Worm (Caenorhabditis elegans) whole organism, late embryonic: ENCODE data around the gene sgn-1.
A peak's percentile ranks its signal among the peaks of the same experiment; 100 is the strongest.

Source experiments
- C38D4.7 ChIP-seq: fragments of 200-800 bp; sonication (Bioruptor generic); optimal IDR thresholded peaks from 2 replicates; lab custom pipeline; 2018; ENCODE audit warnings: mild to moderate bottlenecking, missing genetic modification characterization, moderate library complexity, missing compliant biosample characterization
- F13H6.1 ChIP-seq: sonication (generic microtip); optimal IDR thresholded peaks from 2 replicates; lab custom pipeline; 2016; ENCODE audit warnings: missing genetic modification characterization, missing compliant biosample characterization
- K02D7.2 ChIP-seq: sonication (generic microtip); optimal IDR thresholded peaks from 2 replicates; lab custom pipeline; 2017; ENCODE audit warnings: mild to moderate bottlenecking, missing genetic modification characterization, missing compliant biosample characterization
- K09A11.1 ChIP-seq: sonication (generic microtip); optimal IDR thresholded peaks from 2 replicates; lab custom pipeline; 2017; ENCODE audit warnings: antibody characterized with exemption, mild to moderate bottlenecking, missing genetic modification characterization, missing compliant biosample characterization; ENCODE audit not compliant: insufficient read depth
- T23F11.4 ChIP-seq: fragments of 200-800 bp; sonication (Bioruptor generic); optimal IDR thresholded peaks from 2 replicates; lab custom pipeline; 2018; ENCODE audit warnings: mild to moderate bottlenecking, missing genetic modification characterization, missing compliant biosample characterization
- Y22D7AL.16 ChIP-seq: sonication (generic microtip); optimal IDR thresholded peaks from 2 replicates; lab custom pipeline; 2016; ENCODE audit warnings: missing genetic modification characterization, missing compliant biosample characterization
- ceh-18 ChIP-seq: sonication (generic microtip); optimal IDR thresholded peaks from 2 replicates; lab custom pipeline; 2016; ENCODE audit warnings: missing genetic modification characterization, missing compliant biosample characterization
- ceh-2 ChIP-seq: sonication (generic microtip); optimal IDR thresholded peaks from 2 replicates; lab custom pipeline; 2016; ENCODE audit warnings: missing genotype, missing genetic modification characterization, missing compliant biosample characterization
- ceh-31 ChIP-seq: sonication (generic microtip); optimal IDR thresholded peaks from 2 replicates; lab custom pipeline; 2016; ENCODE audit warnings: missing genetic modification characterization, missing compliant biosample characterization
- dmd-4 ChIP-seq: sonication (generic microtip); optimal IDR thresholded peaks from 2 replicates; lab custom pipeline; 2016; ENCODE audit warnings: borderline replicate concordance, missing genetic modification characterization, missing compliant biosample characterization
- elt-2 ChIP-seq: sonication (generic microtip); optimal IDR thresholded peaks from 2 replicates; lab custom pipeline; 2016; ENCODE audit warnings: missing genetic modification reagents, missing genetic modification characterization, missing compliant biosample characterization
- elt-4 ChIP-seq: sonication (generic microtip); optimal IDR thresholded peaks from 2 replicates; lab custom pipeline; 2016; ENCODE audit warnings: missing genetic modification characterization, missing compliant biosample characterization
- ets-4 ChIP-seq: sonication (generic microtip); optimal IDR thresholded peaks from 2 replicates; lab custom pipeline; 2016; ENCODE audit warnings: missing genetic modification characterization, missing compliant biosample characterization
- fkh-6 ChIP-seq: sonication (generic microtip); optimal IDR thresholded peaks from 2 replicates; lab custom pipeline; 2016; ENCODE audit warnings: missing genetic modification characterization, missing compliant biosample characterization
- hlh-15 ChIP-seq: sonication (generic microtip); optimal IDR thresholded peaks from 2 replicates; lab custom pipeline; 2016; ENCODE audit warnings: missing genetic modification characterization, missing compliant biosample characterization
- hlh-6 ChIP-seq: sonication (generic microtip); optimal IDR thresholded peaks from 2 replicates; lab custom pipeline; 2016; ENCODE audit warnings: missing genotype, missing genetic modification characterization, missing compliant biosample characterization
- lin-11 ChIP-seq: fragments of 200-800 bp; sonication (Bioruptor generic); optimal IDR thresholded peaks from 2 replicates; lab custom pipeline; 2018; ENCODE audit warnings: mild to moderate bottlenecking, missing genetic modification characterization, missing compliant biosample characterization
- madf-2 ChIP-seq: sonication (generic microtip); optimal IDR thresholded peaks from 2 replicates; lab custom pipeline; 2017; ENCODE audit warnings: missing genetic modification characterization, missing compliant biosample characterization
- nhr-11 ChIP-seq: fragments of 150-350 bp; optimal IDR thresholded peaks from 2 replicates; lab custom pipeline; 2014; ENCODE audit warnings: missing biosample characterization, missing genetic modification characterization
- nhr-232 ChIP-seq: sonication (generic microtip); optimal IDR thresholded peaks from 2 replicates; lab custom pipeline; 2016; ENCODE audit warnings: missing genetic modification characterization, missing compliant biosample characterization
- odd-2 ChIP-seq: sonication (generic microtip); optimal IDR thresholded peaks from 2 replicates; lab custom pipeline; 2017; ENCODE audit warnings: antibody characterized with exemption, mild to moderate bottlenecking, missing genetic modification characterization, missing compliant biosample characterization
- pax-1 ChIP-seq: fragments of 150-350 bp; optimal IDR thresholded peaks from 2 replicates; lab custom pipeline; 2014; ENCODE audit warnings: missing biosample characterization, missing genetic modification characterization
- pha-4 ChIP-seq: fragments of 150-350 bp; optimal IDR thresholded peaks from 2 replicates; lab custom pipeline; 2018; ENCODE audit warnings: missing biosample characterization, missing genetic modification reagents, missing genetic modification characterization
- pros-1 ChIP-seq: fragments of 150-350 bp; optimal IDR thresholded peaks from 2 replicates; lab custom pipeline; 2014; ENCODE audit warnings: missing biosample characterization, missing genetic modification reagents, missing genetic modification characterization
- sox-2 ChIP-seq: fragments of 200-800 bp; sonication (Bioruptor generic); IDR thresholded peaks from 2 replicates; pipeline ENCODE4 v1.3.6; 2022; ENCODE audit warnings: missing genetic modification reagents, missing genetic modification characterization, missing compliant biosample characterization
- sox-4 ChIP-seq: sonication (generic microtip); optimal IDR thresholded peaks from 2 replicates; lab custom pipeline; 2017; ENCODE audit warnings: mild to moderate bottlenecking, missing genetic modification characterization, inconsistent platforms, missing compliant biosample characterization
- syd-9 ChIP-seq: sonication (generic microtip); optimal IDR thresholded peaks from 2 replicates; lab custom pipeline; 2016; ENCODE audit warnings: mild to moderate bottlenecking, missing genetic modification characterization, moderate library complexity, missing compliant biosample characterization
- tbx-2 ChIP-seq: sonication (generic microtip); optimal IDR thresholded peaks from 2 replicates; lab custom pipeline; 2016; ENCODE audit warnings: missing genetic modification characterization, missing compliant biosample characterization
- tbx-7 ChIP-seq: sonication (generic microtip); optimal IDR thresholded peaks from 2 replicates; lab custom pipeline; 2016; ENCODE audit warnings: missing genotype, missing genetic modification characterization, missing compliant biosample characterization
- ttx-3 ChIP-seq: sonication (generic microtip); optimal IDR thresholded peaks from 2 replicates; lab custom pipeline; 2016; ENCODE audit warnings: missing genetic modification reagents, missing genetic modification characterization, missing compliant biosample characterization
- unc-3 ChIP-seq, 2 experiments: fragments of 200-800 bp in 1 of 2; sonication (Bioruptor generic) in 1 of 2; sonication (generic microtip) in 1 of 2; conservative IDR thresholded peaks in 1 of 2; optimal IDR thresholded peaks in 1 of 2; 2 replicates each; pipeline versions ENCODE4 v1.3.6 to Lab custom; 2016 to 2022; ENCODE audit warnings: missing compliant biosample characterization in 2 of 2, missing genetic modification characterization in 2 of 2, missing genetic modification reagents in 1 of 2
- unc-42 ChIP-seq: sonication (generic microtip); optimal IDR thresholded peaks from 2 replicates; lab custom pipeline; 2016; ENCODE audit warnings: missing genotype, missing genetic modification characterization, missing compliant biosample characterization
- zip-5 ChIP-seq: sonication (generic microtip); optimal IDR thresholded peaks from 2 replicates; lab custom pipeline; 2016; ENCODE audit warnings: missing genetic modification characterization, missing compliant biosample characterization

Gene sgn-1

DNA sequence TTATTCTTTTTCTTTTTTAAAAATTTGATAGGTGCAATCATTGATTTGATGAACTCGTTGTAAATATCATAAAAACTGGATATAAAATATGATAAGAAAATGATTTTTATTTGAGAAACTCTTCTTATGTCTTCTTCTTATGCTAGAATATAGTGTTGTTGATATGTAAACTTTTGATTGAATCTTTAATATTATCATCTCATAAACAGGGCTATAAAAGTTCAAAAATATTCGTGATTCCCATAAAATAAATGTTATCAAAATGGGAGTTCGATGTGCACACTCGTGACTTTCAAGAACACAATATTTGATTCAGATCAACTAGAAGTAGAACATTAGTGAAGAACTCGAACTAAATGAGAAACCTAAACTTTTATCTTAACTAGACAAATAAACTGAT lies 44.5 kb downstream of the sgn-1 start:
- no peak for TF ChIP-seq ets-4 (tag; lab: Kevin White, UChicago)
- TF ChIP-seq ttx-3 (tag; lab: Kevin White, UChicago) = no peak
- TF ChIP-seq K09A11.1 (tag; lab: Kevin White, UChicago) = no peak
- no peak for TF ChIP-seq zip-5 (tag; lab: Kevin White, UChicago)
- TF ChIP-seq nhr-232 (tag; lab: Kevin White, UChicago) = no peak
- no peak for TF ChIP-seq ceh-18 (tag; lab: Kevin White, UChicago)
- no peak for TF ChIP-seq madf-2 (tag; lab: Kevin White, UChicago)
- TF ChIP-seq tbx-2 (tag; lab: Kevin White, UChicago) = no peak
- TF ChIP-seq C38D4.7 (GFP tag; lab: Kevin White, UChicago) = no peak
- TF ChIP-seq nhr-11 = no peak

DNA sequence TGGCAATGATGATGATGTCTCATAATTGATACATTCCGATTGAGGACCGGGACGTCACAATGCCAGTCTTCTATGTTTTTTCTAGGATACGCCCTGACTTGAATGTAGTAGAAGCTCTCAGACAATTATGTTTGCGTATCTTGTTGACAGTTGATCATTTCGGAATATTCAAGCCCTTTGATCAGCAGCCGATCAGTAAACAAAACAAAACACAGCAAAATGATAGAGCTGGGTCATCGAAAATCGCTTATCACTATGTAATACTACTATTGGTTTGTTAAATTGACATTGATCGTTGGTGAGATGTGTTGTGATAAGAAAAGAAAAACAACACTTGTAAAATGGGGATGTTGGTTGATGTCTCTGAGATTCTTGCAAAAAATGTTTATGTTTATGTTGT lies 45.2 kb downstream of the sgn-1 start:
- TF ChIP-seq hlh-15 (tag; lab: Kevin White, UChicago) (no peak), elt-2 (tag; lab: Kevin White, UChicago) (peak; percentile 23)

DNA sequence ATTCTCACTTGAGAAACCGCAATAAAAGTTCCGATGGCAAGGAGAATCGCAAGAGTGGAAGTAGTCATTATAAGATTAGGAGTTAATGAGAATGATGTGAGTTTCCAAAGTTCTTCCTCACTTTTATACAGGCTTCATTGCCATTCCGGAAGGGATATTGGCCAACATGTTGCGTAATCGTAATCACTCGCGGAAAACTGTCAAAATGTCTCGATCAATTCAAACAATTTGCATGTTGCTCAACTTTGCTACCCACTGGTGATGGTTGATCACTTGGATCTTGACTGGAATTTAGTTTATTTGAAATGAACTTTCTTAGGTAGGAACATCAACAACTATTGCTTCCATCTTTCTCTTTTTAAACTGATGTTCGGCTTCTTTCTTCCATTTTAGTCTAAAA lies 46.0 kb downstream of the sgn-1 start, which contains the start of gene idpb-4:
Gene idpb-4, minus strand, starts transcription at position 101 of the 400 bp plus-strand sequence.
- no peak for TF ChIP-seq Y22D7AL.16
- TF ChIP-seq, all 69 proteins: peak for 0

DNA sequence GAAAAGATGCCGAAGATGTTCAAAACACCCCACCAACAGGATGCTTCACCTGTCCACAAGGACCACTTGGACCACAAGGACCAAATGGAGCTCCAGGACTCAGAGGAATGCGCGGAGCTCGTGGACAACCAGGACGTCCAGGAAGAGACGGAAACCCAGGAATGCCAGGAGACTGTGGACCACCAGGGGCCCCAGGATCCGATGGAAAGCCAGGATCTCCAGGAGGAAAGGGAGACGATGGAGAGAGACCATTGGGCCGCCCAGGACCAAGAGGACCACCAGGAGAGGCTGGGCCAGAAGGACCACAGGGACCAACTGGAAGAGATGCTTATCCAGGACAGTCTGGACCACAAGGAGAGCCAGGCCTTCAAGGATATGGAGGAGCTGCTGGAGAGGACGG lies 49.8 kb downstream of the sgn-1 start:
- no peak for TF ChIP-seq hlh-15 (tag; lab: Kevin White, UChicago)
- TF ChIP-seq pax-1 (tag; lab: Kevin White, UChicago) = no peak
- TF ChIP-seq K02D7.2 (tag; lab: Kevin White, UChicago) = no peak
- no peak for TF ChIP-seq odd-2 (tag; lab: Kevin White, UChicago)
- no peak for TF ChIP-seq ttx-3 (tag; lab: Kevin White, UChicago)
- no peak for TF ChIP-seq dmd-4 (tag; lab: Kevin White, UChicago)
- no peak for TF ChIP-seq nhr-11
- no peak for TF ChIP-seq ceh-2
- TF ChIP-seq elt-4 (tag; lab: Kevin White, UChicago) = no peak
- TF ChIP-seq hlh-6 (tag; lab: Kevin White, UChicago) = no peak
- no peak for TF ChIP-seq C38D4.7 (GFP tag; lab: Kevin White, UChicago)
- no peak for TF ChIP-seq sox-2 (GFP tag; lab: Robert Waterston, UW)
- no peak for TF ChIP-seq pros-1 (tag; lab: Kevin White, UChicago)
- TF ChIP-seq sox-4 (tag; lab: Kevin White, UChicago) = no peak
- no peak for TF ChIP-seq pha-4 (tag; lab: Kevin White, UChicago)
- no peak for TF ChIP-seq unc-42
- TF ChIP-seq ceh-31 = no peak
- TF ChIP-seq madf-2 (tag; lab: Kevin White, UChicago) = no peak

DNA sequence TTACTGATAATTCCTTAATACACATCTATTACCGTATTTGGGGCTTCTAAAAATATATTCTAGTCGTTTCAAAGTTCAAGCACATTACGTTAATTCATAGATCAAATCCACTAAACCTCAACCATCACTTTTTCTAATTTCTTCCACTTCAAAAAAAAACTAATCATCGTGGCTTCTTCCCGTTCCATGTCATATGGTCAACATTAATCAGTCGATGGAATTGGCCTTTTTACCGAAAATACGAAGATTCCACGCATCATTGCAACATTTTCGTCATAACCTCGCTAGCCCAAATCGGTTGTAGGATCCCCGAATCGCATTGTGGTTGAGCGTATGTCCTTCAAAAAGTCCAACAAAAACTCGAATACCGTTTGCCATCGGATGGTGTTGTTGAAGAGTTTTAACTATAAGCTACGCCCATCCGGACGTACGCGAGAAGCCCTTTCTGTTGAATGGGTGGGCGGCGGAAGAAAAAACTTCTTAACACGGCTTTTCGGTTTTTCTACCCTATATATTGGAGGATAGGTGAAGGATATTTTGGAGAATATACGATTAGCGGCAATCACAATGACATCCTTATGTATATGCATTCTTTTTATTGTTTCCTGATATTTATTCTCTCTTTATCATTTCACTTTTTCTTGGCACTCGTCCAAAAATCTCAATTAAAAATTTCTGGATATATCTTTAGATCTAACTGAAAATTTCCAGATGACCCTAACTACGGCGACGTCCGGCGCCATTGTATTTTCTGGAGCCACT lies 51.0 kb downstream of the sgn-1 start, which contains the start of gene rol-6:
Gene rol-6, plus strand, starts transcription at position 712 of the 762 bp plus-strand sequence.
- TF ChIP-seq madf-2 (tag; lab: Kevin White, UChicago) = no peak
- no peak for TF ChIP-seq lin-11 (tag; lab: Kevin White, UChicago)
- no peak for TF ChIP-seq tbx-2 (tag; lab: Kevin White, UChicago)
- no peak for TF ChIP-seq unc-3 (GFP tag; conservative IDR thresholded peaks at IDR 0.05; lab: Robert Waterston, UW)
- no peak for TF ChIP-seq unc-3 (tag; optimal IDR thresholded peaks at IDR 0.05; lab: Kevin White, UChicago)
- TF ChIP-seq tbx-7 (tag; lab: Kevin White, UChicago) = no peak
- no peak for TF ChIP-seq F13H6.1 (tag; lab: Kevin White, UChicago)
- no peak for TF ChIP-seq K02D7.2 (tag; lab: Kevin White, UChicago)
- no peak for TF ChIP-seq pha-4 (tag; lab: Kevin White, UChicago)
- no peak for TF ChIP-seq K09A11.1 (tag; lab: Kevin White, UChicago)
- no peak for TF ChIP-seq ceh-2
- TF ChIP-seq fkh-6 (tag; lab: Kevin White, UChicago) = no peak
- no peak for TF ChIP-seq T23F11.4 (GFP tag; lab: Kevin White, UChicago)
- no peak for TF ChIP-seq syd-9
- TF ChIP-seq, all 69 proteins: peak for 0
